Fruit fly (Drosophila melanogaster) whole organism: Measurements from ENCODE around the gene nwk.

Experiments
- CG8478 ChIP-seq: fragments of >200 bp; optimal IDR thresholded peaks from 2 replicates; lab custom pipeline; 2018; ENCODE audit warnings: inconsistent platforms
- EcR ChIP-seq, 2 experiments: fragments of >200 bp; optimal IDR thresholded peaks; 2 replicates each; lab custom pipeline; 2017; ENCODE audit warnings: missing biosample characterization in 2 of 2, missing genetic modification characterization in 2 of 2, missing genetic modification reagents in 2 of 2
- pan ChIP-seq: fragments of >200 bp; optimal IDR thresholded peaks from 2 replicates; lab custom pipeline; 2017
- psq ChIP-seq: fragments of >200 bp; optimal IDR thresholded peaks from 2 replicates; lab custom pipeline; 2017
- usp ChIP-seq: fragments of >200 bp; optimal IDR thresholded peaks from 2 replicates; lab custom pipeline; 2017; ENCODE audit warnings: missing biosample characterization, missing genetic modification characterization, mixed read lengths

DNA sequence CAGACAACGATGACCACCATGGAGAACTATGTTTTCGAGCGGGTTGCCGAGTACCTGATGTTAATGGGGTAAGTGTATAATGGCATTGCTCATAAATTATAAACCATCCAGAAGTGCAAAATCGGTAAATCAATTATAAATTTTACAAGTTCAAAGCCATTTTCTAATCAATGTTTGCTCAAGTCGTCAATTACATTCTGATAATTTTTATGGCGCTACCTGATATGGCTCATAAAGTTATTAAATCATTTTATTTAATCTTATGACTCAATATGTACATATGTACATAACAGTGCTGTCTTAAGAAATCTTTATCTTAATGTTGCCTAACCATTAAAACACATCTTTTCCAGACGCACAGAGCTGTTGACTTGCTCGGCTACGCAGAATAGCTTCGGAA is 1.9 kb downstream of the nwk start:
- TF ChIP-seq usp (no peak), CG8478 (lab: Kevin White, UChicago) (no peak), psq (no peak), pan (lab: Kevin White, UChicago) (no peak), EcR (GFP tag; optimal IDR thresholded peaks at IDR 0.05; lab: Kevin White, UChicago) (no peak)
